Fruit fly (Drosophila melanogaster) whole organism, embryonic: ENCODE measurements around the gene jus.

Experiments used
- BtbVII ChIP-seq: fragments of 200-800 bp; sonication (Bioruptor generic); optimal IDR thresholded peaks from 3 replicates; lab custom pipeline; 2017; ENCODE audit warnings: missing biosample characterization, mild to moderate bottlenecking, missing genetic modification characterization
- CG10431 ChIP-seq: fragments of 200-800 bp; sonication (Bioruptor generic); optimal IDR thresholded peaks from 3 replicates; lab custom pipeline; 2018; ENCODE audit warnings: missing biosample characterization, mild to moderate bottlenecking, missing genetic modification characterization
- CG10979 ChIP-seq: fragments of 200-800 bp; sonication (Bioruptor generic); optimal IDR thresholded peaks from 2 replicates; lab custom pipeline; 2018; ENCODE audit warnings: missing biosample characterization, mild to moderate bottlenecking, missing genetic modification characterization, moderate library complexity
- CG11247 ChIP-seq: fragments of 200-800 bp; sonication (Bioruptor generic); IDR thresholded peaks from 2 replicates; pipeline ENCODE4 v1.3.6; 2022; ENCODE audit warnings: missing biosample characterization, missing genetic modification characterization
- CG11695 ChIP-seq: fragments of 200-800 bp; sonication (Bioruptor generic); IDR thresholded peaks from 3 replicates; pipeline ENCODE4 v1.3.6; 2022; ENCODE audit warnings: missing biosample characterization, missing genetic modification characterization
- CG13296 ChIP-seq: fragments of 200-800 bp; sonication (Bioruptor generic); optimal IDR thresholded peaks from 3 replicates; lab custom pipeline; 2018; ENCODE audit warnings: missing biosample characterization, mild to moderate bottlenecking, missing genetic modification characterization
- CG14050 ChIP-seq: fragments of 200-800 bp; sonication (Bioruptor generic); IDR thresholded peaks from 3 replicates; pipeline ENCODE4 v1.3.6; 2022; ENCODE audit warnings: missing biosample characterization, missing genetic modification characterization
- CG2116 ChIP-seq: fragments of 200-800 bp; sonication (Bioruptor generic); optimal IDR thresholded peaks from 3 replicates; lab custom pipeline; 2018; ENCODE audit warnings: missing biosample characterization, mild to moderate bottlenecking, missing genetic modification characterization
- CG2202 ChIP-seq: fragments of 200-800 bp; sonication (Bioruptor generic); optimal IDR thresholded peaks from 2 replicates; lab custom pipeline; 2018; ENCODE audit warnings: missing biosample characterization, mild to moderate bottlenecking, missing genetic modification characterization
- CG2678 ChIP-seq: fragments of 200-800 bp; sonication (Bioruptor generic); optimal IDR thresholded peaks from 3 replicates; lab custom pipeline; 2019; ENCODE audit warnings: missing biosample characterization, mild to moderate bottlenecking, missing genetic modification characterization, moderate library complexity
- CG32532 ChIP-seq: fragments of 200-800 bp; sonication (Bioruptor generic); IDR thresholded peaks from 2 replicates; pipeline ENCODE4 v1.3.6; 2022; ENCODE audit warnings: missing biosample characterization, missing genetic modification characterization
- CG3407 ChIP-seq: fragments of 200-800 bp; sonication (Bioruptor generic); optimal IDR thresholded peaks from 2 replicates; lab custom pipeline; 2018; ENCODE audit warnings: missing biosample characterization, mild to moderate bottlenecking, missing genetic modification characterization
- CG34224 ChIP-seq: fragments of 200-800 bp; sonication (Bioruptor generic); IDR thresholded peaks from 3 replicates; pipeline ENCODE4 v1.3.6; 2022; ENCODE audit warnings: missing biosample characterization, missing genetic modification characterization; ENCODE audit not compliant: partially characterized antibody
- CG3726 ChIP-seq: fragments of 200-800 bp; sonication (Bioruptor generic); IDR thresholded peaks from 3 replicates; pipeline ENCODE4, ENCODE4 v1.3.6; 2022; ENCODE audit warnings: missing biosample characterization, missing genetic modification characterization
- CG4282 ChIP-seq: fragments of 200-800 bp; sonication (Bioruptor generic); optimal IDR thresholded peaks from 2 replicates; lab custom pipeline; 2016; ENCODE audit warnings: missing biosample characterization, missing genetic modification characterization
- CG6175 ChIP-seq: fragments of 200-800 bp; sonication (Bioruptor generic); IDR thresholded peaks from 3 replicates; pipeline ENCODE4 v1.3.6; 2022; ENCODE audit warnings: missing biosample characterization, missing genetic modification characterization
- CG6254 ChIP-seq: fragments of 200-800 bp; sonication (Bioruptor generic); optimal IDR thresholded peaks from 3 replicates; lab custom pipeline; 2017; ENCODE audit warnings: mild to moderate bottlenecking, missing biosample characterization, missing genetic modification reagents, missing genetic modification characterization
- CG9797 ChIP-seq: fragments of 200-800 bp; sonication (Bioruptor generic); optimal IDR thresholded peaks from 3 replicates; lab custom pipeline; 2018; ENCODE audit warnings: missing biosample characterization, mild to moderate bottlenecking, missing genetic modification characterization
- Dip2 ChIP-seq: fragments of 200-800 bp; sonication (Bioruptor generic); IDR thresholded peaks from 2 replicates; pipeline ENCODE4 v1.3.6; 2022; ENCODE audit warnings: missing biosample characterization, missing genetic modification characterization
- Dref ChIP-seq: fragments of 200-800 bp; sonication (Bioruptor generic); IDR thresholded peaks from 2 replicates; pipeline ENCODE4 v1.3.6; 2022; ENCODE audit warnings: missing biosample characterization, missing genetic modification characterization
- HLH54F ChIP-seq: fragments of 200-800 bp; sonication (Bioruptor generic); optimal IDR thresholded peaks from 3 replicates; lab custom pipeline; 2016; ENCODE audit warnings: missing biosample characterization, missing genetic modification characterization
- Hr3 ChIP-seq: fragments of 200-800 bp; sonication (Bioruptor generic); optimal IDR thresholded peaks from 3 replicates; lab custom pipeline; 2016; ENCODE audit warnings: missing biosample characterization, missing genetic modification characterization
- Hr51 ChIP-seq, 2 experiments: fragments of 200-800 bp; sonication (Bioruptor generic); optimal IDR thresholded peaks; 2 replicates in 1 of 2; 3 replicates in 1 of 2; lab custom pipeline; 2016 to 2018; ENCODE audit warnings: missing biosample characterization in 2 of 2, missing genetic modification characterization in 2 of 2, mild to moderate bottlenecking in 1 of 2, moderate library complexity in 1 of 2
- Jarid2 ChIP-seq: fragments of 200-800 bp; sonication (Bioruptor generic); optimal IDR thresholded peaks from 3 replicates; lab custom pipeline; 2017; ENCODE audit warnings: mild to moderate bottlenecking, missing biosample characterization, missing genetic modification reagents, missing genetic modification characterization
- NC2α ChIP-seq: fragments of 200-800 bp; sonication (Bioruptor generic); optimal IDR thresholded peaks from 2 replicates; lab custom pipeline; 2016; ENCODE audit warnings: missing biosample characterization, missing genetic modification characterization
- Oaz ChIP-seq: fragments of 200-800 bp; sonication (Bioruptor generic); IDR thresholded peaks from 2 replicates; pipeline ENCODE4 v1.3.6; 2022; ENCODE audit warnings: missing biosample characterization, missing genetic modification characterization
- Scr ChIP-seq: fragments of 200-800 bp; sonication (Bioruptor generic); IDR thresholded peaks from 2 replicates; pipeline ENCODE4 v1.3.6; 2022; ENCODE audit warnings: missing biosample characterization, missing genetic modification characterization; ENCODE audit not compliant: partially characterized antibody
- Usf ChIP-seq: fragments of 200-800 bp; sonication (Bioruptor generic); optimal IDR thresholded peaks from 2 replicates; lab custom pipeline; 2017; ENCODE audit warnings: missing genotype, missing biosample characterization, missing genetic modification characterization
- ase ChIP-seq: fragments of 200-800 bp; sonication (Bioruptor generic); IDR thresholded peaks from 3 replicates; pipeline ENCODE4 v1.3.6; 2022; ENCODE audit warnings: missing biosample characterization, missing genetic modification characterization
- br ChIP-seq: fragments of >200 bp; optimal IDR thresholded peaks from 2 replicates; lab custom pipeline; 2017
- chn ChIP-seq: fragments of 200-800 bp; sonication (Bioruptor generic); optimal IDR thresholded peaks from 2 replicates; lab custom pipeline; 2016; ENCODE audit warnings: missing biosample characterization, missing genetic modification characterization
- ems ChIP-seq: fragments of 200-800 bp; sonication (Bioruptor generic); optimal IDR thresholded peaks from 3 replicates; lab custom pipeline; 2016; ENCODE audit warnings: missing biosample characterization, missing genetic modification characterization
- fd3F ChIP-seq: fragments of 200-800 bp; sonication (Bioruptor generic); optimal IDR thresholded peaks from 2 replicates; lab custom pipeline; 2018; ENCODE audit warnings: missing biosample characterization, mild to moderate bottlenecking, missing genetic modification characterization, moderate library complexity
- gro ChIP-seq: fragments of 200-800 bp; sonication (Bioruptor generic); optimal IDR thresholded peaks from 2 replicates; lab custom pipeline; 2016; ENCODE audit warnings: missing biosample characterization, missing genetic modification characterization
- gt ChIP-seq: fragments of 200-800 bp; sonication (Bioruptor generic); IDR thresholded peaks from 2 replicates; pipeline ENCODE4 v1.3.6; 2022; ENCODE audit warnings: missing biosample characterization, missing genetic modification characterization
- kah ChIP-seq: fragments of 200-800 bp; sonication (Bioruptor generic); optimal IDR thresholded peaks from 2 replicates; lab custom pipeline; 2018; ENCODE audit warnings: missing biosample characterization, mild to moderate bottlenecking, missing genetic modification characterization
- lov ChIP-seq, 2 experiments: fragments of 200-800 bp in 1 of 2; fragments of >200 bp in 1 of 2; sonication (Bioruptor generic) in 1 of 2; IDR thresholded peaks in 1 of 2; optimal IDR thresholded peaks in 1 of 2; 2 replicates in 1 of 2; 3 replicates in 1 of 2; pipeline versions ENCODE4 v1.3.6 to Lab custom; 2017 to 2022; ENCODE audit warnings: missing biosample characterization in 1 of 2, missing genetic modification characterization in 1 of 2
- mirr ChIP-seq: fragments of 200-800 bp; sonication (Bioruptor generic); optimal IDR thresholded peaks from 3 replicates; lab custom pipeline; 2018; ENCODE audit warnings: missing biosample characterization, mild to moderate bottlenecking, missing genetic modification characterization
- nau ChIP-seq: fragments of 200-800 bp; sonication (Bioruptor generic); optimal IDR thresholded peaks from 3 replicates; lab custom pipeline; 2017; ENCODE audit warnings: missing biosample characterization, mild to moderate bottlenecking, missing genetic modification characterization, missing genetic modification reagents
- nom ChIP-seq: fragments of 200-800 bp; sonication (Bioruptor generic); optimal IDR thresholded peaks from 2 replicates; lab custom pipeline; 2017; ENCODE audit warnings: missing biosample characterization, missing genetic modification characterization, mild to moderate bottlenecking, moderate library complexity, missing genetic modification reagents
- pita ChIP-seq: fragments of 200-800 bp; sonication (Bioruptor generic); optimal IDR thresholded peaks from 2 replicates; lab custom pipeline; 2017; ENCODE audit warnings: missing biosample characterization, mild to moderate bottlenecking, missing genetic modification characterization
- pnt ChIP-seq: fragments of 200-800 bp; sonication (Bioruptor generic); optimal IDR thresholded peaks from 3 replicates; lab custom pipeline; 2016; ENCODE audit warnings: missing biosample characterization, missing genetic modification characterization
- row ChIP-seq: fragments of 200-800 bp; sonication (Bioruptor generic); IDR thresholded peaks from 3 replicates; pipeline ENCODE4 v1.3.6; 2022; ENCODE audit warnings: missing biosample characterization, missing genetic modification characterization
- sob ChIP-seq: fragments of 200-800 bp; sonication (Bioruptor generic); IDR thresholded peaks from 2 replicates; pipeline ENCODE4 v1.3.6; 2022; ENCODE audit warnings: missing biosample characterization, missing genetic modification characterization
- tll ChIP-seq, 2 experiments: fragments of 200-800 bp in 1 of 2; fragments of >200 bp in 1 of 2; sonication (Bioruptor generic) in 1 of 2; optimal IDR thresholded peaks; 2 replicates each; lab custom pipeline; 2017 to 2019; ENCODE audit warnings: missing biosample characterization in 2 of 2, missing genetic modification characterization in 2 of 2, mild to moderate bottlenecking in 1 of 2, moderate library complexity in 1 of 2
- ttk ChIP-seq: fragments of 200-800 bp; sonication (Bioruptor generic); IDR thresholded peaks from 2 replicates; pipeline ENCODE4 v2.1.2; 2022; ENCODE audit warnings: missing biosample characterization, missing genetic modification characterization
- usp ChIP-seq: fragments of >200 bp; optimal IDR thresholded peaks from 2 replicates; lab custom pipeline; 2017; ENCODE audit warnings: missing biosample characterization, missing genetic modification characterization
- wdn ChIP-seq: fragments of 200-800 bp; sonication (Bioruptor generic); IDR thresholded peaks from 2 replicates; pipeline ENCODE4 v1.3.6; 2022; ENCODE audit warnings: missing biosample characterization, missing genetic modification characterization

The jus gene

DNA sequence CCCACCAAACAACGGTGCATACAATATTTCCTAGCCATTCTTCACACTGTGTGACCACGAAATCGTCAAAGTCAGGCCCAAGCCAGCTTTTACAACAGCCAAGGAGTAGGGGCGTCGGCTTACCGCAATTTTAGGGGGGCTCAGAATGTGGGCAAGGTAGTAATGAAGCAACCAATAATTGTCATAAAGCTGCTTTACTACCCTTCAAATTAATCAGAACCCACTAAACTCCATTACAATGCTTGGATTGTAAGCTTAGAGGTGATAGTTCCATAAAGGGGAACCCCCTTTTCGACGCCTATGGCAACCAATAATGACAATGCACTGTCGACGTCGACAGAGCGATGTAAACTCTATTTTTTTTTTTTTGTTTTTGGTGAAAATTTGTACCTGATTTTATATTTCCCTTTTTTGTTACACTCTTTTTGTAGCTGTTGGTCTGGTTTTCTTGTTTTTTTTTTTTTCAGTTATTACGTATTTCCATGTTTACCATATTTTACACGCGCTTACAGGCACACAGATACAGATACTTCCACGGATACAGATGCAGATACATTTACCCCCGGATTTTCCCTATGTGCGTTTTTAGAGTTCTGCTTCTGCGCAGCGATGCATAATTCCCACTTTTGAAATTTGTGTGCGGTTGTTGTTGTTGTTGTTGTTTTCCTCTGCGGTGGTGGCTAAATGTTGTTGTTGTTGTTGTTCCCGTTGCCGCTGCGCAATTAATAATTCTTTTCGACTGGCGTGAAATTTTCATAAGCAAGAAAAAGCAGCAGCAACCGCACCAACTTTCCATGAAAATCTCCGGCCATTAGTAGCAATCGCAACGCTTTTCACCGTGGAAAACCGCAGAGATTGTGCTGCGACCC, 10.1 kb upstream of the jus start (continued):
- peak; percentile 50 for TF ChIP-seq CG13296 (GFP tag; lab: Kevin White, UChicago)
- TF ChIP-seq Usf, result peak; percentile 39
- TF ChIP-seq gro (GFP tag; lab: Kevin White, UChicago), result no peak
- no peak for TF ChIP-seq CG4282 (GFP tag; lab: Kevin White, UChicago)
- TF ChIP-seq mirr (GFP tag; lab: Kevin White, UChicago), result no peak
- peak; percentile 27; the same call in 1 of the 2 replicates for TF ChIP-seq Oaz
- no peak for TF ChIP-seq pita (GFP tag; lab: Kevin White, UChicago)
- peak; percentile 36 for TF ChIP-seq ems (GFP tag; lab: Kevin White, UChicago)
- TF ChIP-seq CG6175 (GFP tag; lab: Robert Waterston, UW), result no peak
- peak; percentile 89 for TF ChIP-seq CG10979 (tag; lab: Kevin White, UChicago)
- TF ChIP-seq wdn (GFP tag; lab: Robert Waterston, UW), result peak; percentile 44; the same call in 1 of the 2 replicates
- no peak for TF ChIP-seq tll (GFP tag; optimal IDR thresholded peaks at IDR 0.05; lab: Kevin White, UChicago)
- TF ChIP-seq ase (GFP tag; lab: Robert Waterston, UW), result peak; percentile 73; the same call in 2 of the 3 replicates
- peak; percentile 20 for TF ChIP-seq nom (GFP tag; lab: Kevin White, UChicago)
- TF ChIP-seq CG14050, result peak; percentile 72
- no peak for TF ChIP-seq usp (GFP tag; lab: Kevin White, UChicago)
- peak; percentile 29 for TF ChIP-seq CG2116
- TF ChIP-seq NC2α (GFP tag; lab: Kevin White, UChicago), result peak; percentile 53
- TF ChIP-seq HLH54F (GFP tag; lab: Kevin White, UChicago), result peak; percentile 25
- peak; percentile 46; the same call in 1 of the 2 replicates for TF ChIP-seq CG32532 (GFP tag; lab: Robert Waterston, UW)
- no peak for TF ChIP-seq CG9797 (GFP tag; lab: Kevin White, UChicago)
- peak; percentile 49; the same call in 1 of the 2 replicates for TF ChIP-seq gt
- TF ChIP-seq lov (optimal IDR thresholded peaks at IDR 0.05; lab: Kevin White, UChicago), result no peak
- TF ChIP-seq lov (GFP tag; IDR thresholded peaks at IDR 0.05; lab: Robert Waterston, UW), result peak; percentile 65; the same call in 1 of the 3 replicates
- peak; percentile 73 for TF ChIP-seq chn (GFP tag; lab: Kevin White, UChicago)
- TF ChIP-seq CG10431 (GFP tag; lab: Kevin White, UChicago), result peak; percentile 29
- TF ChIP-seq sob (GFP tag; lab: Robert Waterston, UW), result peak; percentile 49; the same call in 1 of the 2 replicates
- TF ChIP-seq br (lab: Kevin White, UChicago), result no peak
- TF ChIP-seq Hr3 (GFP tag; lab: Kevin White, UChicago), result peak; percentile 56
- no peak for TF ChIP-seq Dip2 (GFP tag; lab: Robert Waterston, UW)
- TF ChIP-seq nau (GFP tag; lab: Kevin White, UChicago), result peak; percentile 67
- peak; percentile 77 for TF ChIP-seq ttk (GFP tag; lab: Robert Waterston, UW)
- peak; percentile 52 for TF ChIP-seq kah (GFP tag; lab: Kevin White, UChicago)
- peak; percentile 80 for TF ChIP-seq row (GFP tag; lab: Robert Waterston, UW)
- no peak for TF ChIP-seq Scr (GFP tag; lab: Robert Waterston, UW)
- TF ChIP-seq pnt (GFP tag; lab: Kevin White, UChicago), result peak; percentile 64
- peak; percentile 72; the same call in 1 of the 3 replicates for TF ChIP-seq CG3726 (GFP tag; lab: Robert Waterston, UW)
- TF ChIP-seq Dref (GFP tag; lab: Robert Waterston, UW), result no peak
- TF ChIP-seq CG2678 (tag; lab: Kevin White, UChicago), result peak; percentile 84
- peak; percentile 63 for TF ChIP-seq CG6254 (GFP tag; lab: Kevin White, UChicago)
- peak; percentile 42 for TF ChIP-seq Jarid2
- TF ChIP-seq BtbVII, result peak; percentile 11
- no peak for TF ChIP-seq CG34224 (GFP tag; lab: Robert Waterston, UW)
- peak; percentile 65; the same call in 2 of the 3 replicates for TF ChIP-seq CG11695
- peak; percentile 66 for TF ChIP-seq CG2202
- TF ChIP-seq CG3407 (GFP tag; lab: Kevin White, UChicago), result peak; percentile 73
- peak; percentile 32; the same call in 1 of the 2 replicates for TF ChIP-seq CG11247 (GFP tag; lab: Robert Waterston, UW)
- TF ChIP-seq fd3F, result peak; percentile 17
- TF ChIP-seq Hr51 (GFP tag; optimal IDR thresholded peaks at IDR 0.05; lab: Kevin White, UChicago), result peak; percentile 29 to 83
